Fruit fly (Drosophila melanogaster): ENCODE measurements around the gene Gtpx.

Gene Gtpx

dm6 chr3L:3336368-3337164 is 10.5 kb downstream of the Gtpx start, which contains the start of the genes Drsl6 and kst (continued):
- peak; percentile 55 for TF ChIP-seq CG10543 (GFP tag; optimal IDR thresholded peaks at IDR 0.05)
- peak; percentile 83 for TF ChIP-seq CG2712 (tag; optimal IDR thresholded peaks at IDR 0.05)
- peak; percentile 44; the same call in 1 of the 2 replicates for TF ChIP-seq Drgx (GFP tag; IDR thresholded peaks at IDR 0.05)
- no peak for TF ChIP-seq CG6765 (GFP tag; optimal IDR thresholded peaks at IDR 0.05)
- TF ChIP-seq peb (GFP tag; IDR thresholded peaks at IDR 0.05): no peak
- TF ChIP-seq CG32772 (GFP tag; IDR thresholded peaks at IDR 0.05): no peak
- TF ChIP-seq CG6683 (GFP tag; optimal IDR thresholded peaks at IDR 0.05): no peak
- TF ChIP-seq Opbp (GFP tag; IDR thresholded peaks at IDR 0.05; ENCODE audit: partially characterized antibody): peak; percentile 70
- peak; percentile 63 for TF ChIP-seq CG1603 (tag; optimal IDR thresholded peaks at IDR 0.05)
- peak; percentile 30 for TF ChIP-seq CG7987 (GFP tag; optimal IDR thresholded peaks at IDR 0.05)
- TF ChIP-seq unc-4 (GFP tag; IDR thresholded peaks at IDR 0.05; ENCODE audit: partially characterized antibody): peak; percentile 50
- TF ChIP-seq Sry-δ (GFP tag; optimal IDR thresholded peaks at IDR 0.05): peak; percentile 50
- TF ChIP-seq maf-S (GFP tag; optimal IDR thresholded peaks at IDR 0.05): peak; percentile 29
- TF ChIP-seq CG14014 (GFP tag; IDR thresholded peaks at IDR 0.05): peak; percentile 12; the same call in 1 of the 2 replicates
- TF ChIP-seq CG6854 (GFP tag; optimal IDR thresholded peaks at IDR 0.05): peak; percentile 24
- peak; percentile 56 for TF ChIP-seq CG17385 (GFP tag; optimal IDR thresholded peaks at IDR 0.05)
- TF ChIP-seq CG4360 (GFP tag; IDR thresholded peaks at IDR 0.05): peak; percentile 83
- TF ChIP-seq chinmo (GFP tag; IDR thresholded peaks at IDR 0.05; ENCODE audit: partially characterized antibody): peak; percentile 75; the same call in 2 of the 4 replicates
- TF ChIP-seq CG18599 (GFP tag; optimal IDR thresholded peaks at IDR 0.05): no peak
- TF ChIP-seq CG13624 (GFP tag; optimal IDR thresholded peaks at IDR 0.05): peak; percentile 6
- TF ChIP-seq Elba2 (GFP tag; optimal IDR thresholded peaks at IDR 0.05): peak; percentile 94
- TF ChIP-seq stc (GFP tag; IDR thresholded peaks at IDR 0.05): 0 out of 2 replicates have a peak, but pooled peaks have one; percentile 8
- no peak for TF ChIP-seq klu (GFP tag; IDR thresholded peaks at IDR 0.05)
- TF ChIP-seq CG3281 (GFP tag; optimal IDR thresholded peaks at IDR 0.05): peak; percentile 14
- TF ChIP-seq kah (GFP tag; optimal IDR thresholded peaks at IDR 0.05): peak; percentile 40
- TF ChIP-seq CG13287 (GFP tag; IDR thresholded peaks at IDR 0.05; ENCODE audit: partially characterized antibody): peak; percentile 73
- no peak for TF ChIP-seq Taf1 (GFP tag; IDR thresholded peaks at IDR 0.05)
- no peak for TF ChIP-seq CG11093 (GFP tag; IDR thresholded peaks at IDR 0.05)
- TF ChIP-seq Trl (optimal IDR thresholded peaks at IDR 0.05): peak in 1 of 2 experiments; percentile 25
- TF ChIP-seq Trl (GFP tag; optimal IDR thresholded peaks at IDR 0.05): peak; percentile 46
- TF ChIP-seq CG2120 (GFP tag; optimal IDR thresholded peaks at IDR 0.05): peak; percentile 37
- peak; percentile 12 for TF ChIP-seq CG12391 (tag; optimal IDR thresholded peaks at IDR 0.05)
- no peak for TF ChIP-seq CG31224 (GFP tag; IDR thresholded peaks at IDR 0.05)
- peak; percentile 13 for TF ChIP-seq MTF-1 (GFP tag; optimal IDR thresholded peaks at IDR 0.05; ENCODE audit: borderline replicate concordance)
- TF ChIP-seq CG16813 (GFP tag; IDR thresholded peaks at IDR 0.05; ENCODE audit: partially characterized antibody): no peak
- TF ChIP-seq CG3163 (GFP tag; optimal IDR thresholded peaks at IDR 0.05): peak; percentile 86
- peak; percentile 3 for TF ChIP-seq Mad (GFP tag; optimal IDR thresholded peaks at IDR 0.05)
- TF ChIP-seq Eip74EF (GFP tag; optimal IDR thresholded peaks at IDR 0.05): peak in 1 of 2 experiments; percentile 36
- TF ChIP-seq C15 (GFP tag; IDR thresholded peaks at IDR 0.05): 0 out of 3 replicates have a peak, but pooled peaks have one; percentile 9
- TF ChIP-seq Meics (GFP tag; optimal IDR thresholded peaks at IDR 0.05): no peak
- peak; percentile 72 for TF ChIP-seq Bgb (GFP tag; IDR thresholded peaks at IDR 0.05; ENCODE audit: partially characterized antibody)
- TF ChIP-seq fd102C (GFP tag; optimal IDR thresholded peaks at IDR 0.05): no peak
- peak; percentile 96 for TF ChIP-seq Myb (GFP tag; optimal IDR thresholded peaks at IDR 0.05)
- TF ChIP-seq CG18764 (GFP tag; optimal IDR thresholded peaks at IDR 0.05): peak; percentile 10
- peak; percentile 7 for TF ChIP-seq MESR4 (GFP tag; optimal IDR thresholded peaks at IDR 0.05)
- peak; percentile 56 for TF ChIP-seq zen (tag; optimal IDR thresholded peaks at IDR 0.05)
- no peak for TF ChIP-seq Dip3 (GFP tag; optimal IDR thresholded peaks at IDR 0.05)
- TF ChIP-seq ATbp (GFP tag; optimal IDR thresholded peaks at IDR 0.05): peak; percentile 0
